Fruit fly (Drosophila melanogaster): Measurements from ENCODE around the gene Rsod.

Rsod gene

dm6 chr3R:30189398-30189797 lies 18.4 kb upstream of the Rsod start:
- TF ChIP-seq fd96Ca (GFP tag; IDR thresholded peaks at IDR 0.05) (no peak), Ets98B (GFP tag; IDR thresholded peaks at IDR 0.05) (no peak), CG17806 (tag; optimal IDR thresholded peaks at IDR 0.05) (no peak), CG12605 (GFP tag; IDR thresholded peaks at IDR 0.05) (no peak), Pif1B (GFP tag; optimal IDR thresholded peaks at IDR 0.05) (no peak), gl (tag; optimal IDR thresholded peaks at IDR 0.05) (no peak), CG13204 (GFP tag; optimal IDR thresholded peaks at IDR 0.05) (no peak), CG32121 (GFP tag; IDR thresholded peaks at IDR 0.05) (no peak), CG15710 (tag; optimal IDR thresholded peaks at IDR 0.05) (no peak), CG8159 (tag; optimal IDR thresholded peaks at IDR 0.05) (no peak), CG8301 (tag; optimal IDR thresholded peaks at IDR 0.05) (no peak), CG4496 (GFP tag; IDR thresholded peaks at IDR 0.05) (no peak)

dm6 chr3R:30183872-30184271 lies 12.9 kb upstream of the Rsod start:
- TF ChIP-seq EcR (GFP tag; optimal IDR thresholded peaks at IDR 0.05) (peak; percentile 90), Pif1B (GFP tag; optimal IDR thresholded peaks at IDR 0.05) (no peak)

dm6 chr3R:30179934-30180333 lies 8.9 kb upstream of the Rsod start, which contains the start of gene Bet5:
Gene Bet5, plus strand, starts transcription at chr3R:30180232.
- no peak for TF ChIP-seq fd96Ca (GFP tag; IDR thresholded peaks at IDR 0.05)
- TF ChIP-seq CG14655 (GFP tag; optimal IDR thresholded peaks at IDR 0.05): no peak
- TF ChIP-seq CG8159 (tag; optimal IDR thresholded peaks at IDR 0.05): no peak
- TF ChIP-seq gl (tag; optimal IDR thresholded peaks at IDR 0.05): no peak
- TF ChIP-seq Snoo (tag; optimal IDR thresholded peaks at IDR 0.05): no peak
- TF ChIP-seq CG32121 (GFP tag; IDR thresholded peaks at IDR 0.05): no peak
- TF ChIP-seq CG10348 (GFP tag; IDR thresholded peaks at IDR 0.05): no peak
- TF ChIP-seq D1 (tag; optimal IDR thresholded peaks at IDR 0.05): no peak
- no peak for TF ChIP-seq EcR (GFP tag; optimal IDR thresholded peaks at IDR 0.05)
- TF ChIP-seq CG13204 (GFP tag; optimal IDR thresholded peaks at IDR 0.05): no peak
- no peak for TF ChIP-seq Pif1B (GFP tag; optimal IDR thresholded peaks at IDR 0.05)
- no peak for TF ChIP-seq CG34367 (tag; optimal IDR thresholded peaks at IDR 0.05)
- no peak for TF ChIP-seq CG15710 (tag; optimal IDR thresholded peaks at IDR 0.05)
- no peak for TF ChIP-seq CG8301 (tag; optimal IDR thresholded peaks at IDR 0.05)
- TF ChIP-seq Ets98B (GFP tag; IDR thresholded peaks at IDR 0.05): no peak
- no peak for TF ChIP-seq CG17806 (tag; optimal IDR thresholded peaks at IDR 0.05)
- TF ChIP-seq CG4496 (GFP tag; IDR thresholded peaks at IDR 0.05): no peak
- TF ChIP-seq CG9948 (tag; optimal IDR thresholded peaks at IDR 0.05): no peak
- TF ChIP-seq rn (GFP tag; IDR thresholded peaks at IDR 0.05): no peak
- TF ChIP-seq CG12605 (GFP tag; IDR thresholded peaks at IDR 0.05): no peak

- no peak for TF ChIP-seq CG13204 (GFP tag; optimal IDR thresholded peaks at IDR 0.05)
- no peak for TF ChIP-seq Snoo (tag; optimal IDR thresholded peaks at IDR 0.05)
- no peak for TF ChIP-seq gl (tag; optimal IDR thresholded peaks at IDR 0.05)
Measured at dm6 chr3R:30177494-30177893, 6.5 kb upstream of the Rsod start, which contains the start of the genes CG1983 and CG15530. Gene CG1983, minus strand, starts transcription at chr3R:30177700. Gene CG15530, plus strand, starts transcription at chr3R:30177877.

DNA sequence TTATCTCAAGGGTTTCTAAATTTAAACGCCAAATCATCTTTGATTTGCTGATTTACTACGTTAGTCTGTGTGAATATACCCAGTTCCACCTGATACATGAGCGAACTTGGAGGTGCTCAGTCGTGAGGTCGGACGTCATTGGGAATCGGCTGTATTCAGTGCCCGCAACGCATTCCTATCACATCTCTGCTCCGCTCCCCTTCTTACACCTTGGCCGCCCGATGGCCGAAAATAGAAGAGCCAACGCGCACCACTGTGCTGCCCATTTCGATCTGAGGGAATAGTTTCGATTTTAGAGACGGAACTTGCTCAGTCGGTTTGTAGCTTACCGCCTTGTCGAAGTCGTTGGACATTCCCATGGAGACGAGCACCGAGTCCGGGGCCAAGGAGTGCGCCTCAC lies 5.3 kb upstream of the Rsod start:
- TF ChIP-seq EcR (GFP tag; optimal IDR thresholded peaks at IDR 0.05): no peak
- no peak for TF ChIP-seq CG34367 (tag; optimal IDR thresholded peaks at IDR 0.05)
- no peak for TF ChIP-seq CG15710 (tag; optimal IDR thresholded peaks at IDR 0.05)
- no peak for TF ChIP-seq CG17806 (tag; optimal IDR thresholded peaks at IDR 0.05)
- TF ChIP-seq Snoo (tag; optimal IDR thresholded peaks at IDR 0.05): no peak
- TF ChIP-seq Pif1A (GFP tag; optimal IDR thresholded peaks at IDR 0.05): no peak
- TF ChIP-seq CG14655 (GFP tag; optimal IDR thresholded peaks at IDR 0.05): no peak
- TF ChIP-seq CG4496 (GFP tag; IDR thresholded peaks at IDR 0.05): no peak
- no peak for TF ChIP-seq gl (tag; optimal IDR thresholded peaks at IDR 0.05)
- no peak for TF ChIP-seq D1 (tag; optimal IDR thresholded peaks at IDR 0.05)
- no peak for TF ChIP-seq CG8159 (tag; optimal IDR thresholded peaks at IDR 0.05)

dm6 chr3R:30175045-30175589 lies 4.1 kb upstream of the Rsod start:
- TF ChIP-seq Snoo (tag; optimal IDR thresholded peaks at IDR 0.05) (no peak), rn (GFP tag; IDR thresholded peaks at IDR 0.05) (no peak), CG4496 (GFP tag; IDR thresholded peaks at IDR 0.05) (no peak), CG32121 (GFP tag; IDR thresholded peaks at IDR 0.05) (no peak), Pif1B (GFP tag; optimal IDR thresholded peaks at IDR 0.05) (no peak), Ets98B (GFP tag; IDR thresholded peaks at IDR 0.05) (no peak), CG12605 (GFP tag; IDR thresholded peaks at IDR 0.05) (no peak), D1 (tag; optimal IDR thresholded peaks at IDR 0.05) (no peak), CG8301 (tag; optimal IDR thresholded peaks at IDR 0.05) (no peak), CG8159 (tag; optimal IDR thresholded peaks at IDR 0.05) (no peak), CG17806 (tag; optimal IDR thresholded peaks at IDR 0.05) (no peak), fd96Ca (GFP tag; IDR thresholded peaks at IDR 0.05) (no peak), CG15710 (tag; optimal IDR thresholded peaks at IDR 0.05) (no peak), EcR (GFP tag; optimal IDR thresholded peaks at IDR 0.05) (no peak), CG10348 (GFP tag; IDR thresholded peaks at IDR 0.05) (no peak), CG13204 (GFP tag; optimal IDR thresholded peaks at IDR 0.05) (no peak), Pif1A (GFP tag; optimal IDR thresholded peaks at IDR 0.05) (no peak)

All from whole organism, pupa.